Fruit fly (Drosophila melanogaster) S2 (cell line): Measurements from ENCODE around the gene CG14079.

Source experiments
- CG8478 ChIP-seq: fragments of >200 bp; optimal IDR thresholded peaks from 2 replicates; lab custom pipeline; 2018
- CTCF ChIP-seq, 2 experiments: fragments of >200 bp; optimal IDR thresholded peaks; 2 replicates each; lab custom pipeline; 2018

The CG14079 gene

dm6 chr3L:19097665-19098082, at the start of gene CG14079, which contains the start of gene Naxd:
TSS of gene CG14079 (plus strand) at chr3L:19097999.
TSS of gene Naxd (minus strand) at chr3L:19097709.
- no peak for TF ChIP-seq CG8478
- no peak for TF ChIP-seq CTCF (optimal IDR thresholded peaks at IDR 0.05; lab: Kevin White, UChicago)

- TF ChIP-seq CG8478 (no peak), CTCF (optimal IDR thresholded peaks at IDR 0.05; lab: Kevin White, UChicago) (no peak)
Observed at dm6 chr3L:19048257-19048656, 49.5 kb upstream of the CG14079 start.

dm6 chr3L:19048761-19049160, 49.0 kb upstream of the CG14079 start:
- TF ChIP-seq CG8478 (no peak), CTCF (optimal IDR thresholded peaks at IDR 0.05; lab: Kevin White, UChicago) (no peak)

- TF ChIP-seq CTCF (optimal IDR thresholded peaks at IDR 0.05; lab: Kevin White, UChicago) = no peak
- TF ChIP-seq CG8478 = no peak
Observed at dm6 chr3L:19049669-19050510, 47.9 kb upstream of the CG14079 start.

dm6 chr3L:19051926-19052325, 45.9 kb upstream of the CG14079 start, which contains the start of gene Acp76A:
TSS of gene Acp76A (minus strand) at chr3L:19052026.
- TF ChIP-seq CG8478 (no peak), CTCF (optimal IDR thresholded peaks at IDR 0.05; lab: Kevin White, UChicago) (no peak)

dm6 chr3L:19053339-19053818, 44.4 kb upstream of the CG14079 start, which contains the start of gene CG43407:
TSS of gene CG43407 (minus strand) at chr3L:19053389.
- no peak for TF ChIP-seq CTCF (optimal IDR thresholded peaks at IDR 0.05; lab: Kevin White, UChicago)
- TF ChIP-seq CG8478 = no peak

- no peak for TF ChIP-seq CG8478
- TF ChIP-seq CTCF (optimal IDR thresholded peaks at IDR 0.05; lab: Kevin White, UChicago) = peak; percentile 33 to 37
Observed at dm6 chr3L:19054266-19054665, 43.5 kb upstream of the CG14079 start.

dm6 chr3L:19055064-19055463, 42.7 kb upstream of the CG14079 start:
- TF ChIP-seq CG8478 = no peak
- TF ChIP-seq CTCF (optimal IDR thresholded peaks at IDR 0.05; lab: Kevin White, UChicago) = no peak

dm6 chr3L:19056857-19057324, 40.9 kb upstream of the CG14079 start:
- TF ChIP-seq CTCF (optimal IDR thresholded peaks at IDR 0.05; lab: Kevin White, UChicago) (no peak), CG8478 (no peak)

dm6 chr3L:19058824-19059223, 39.0 kb upstream of the CG14079 start:
- TF ChIP-seq CTCF (optimal IDR thresholded peaks at IDR 0.05; lab: Kevin White, UChicago) (no peak), CG8478 (no peak)

dm6 chr3L:19062472-19063409, 35.1 kb upstream of the CG14079 start, which contains the start of the genes Ugt316A1 and Sfxn2:
TSS of gene Ugt316A1 (minus strand) at chr3L:19062816.
TSS of gene Sfxn2 (plus strand) at chr3L:19063165.
- peak; percentile 56 to 60 for TF ChIP-seq CTCF (optimal IDR thresholded peaks at IDR 0.05; lab: Kevin White, UChicago)
- no peak for TF ChIP-seq CG8478

dm6 chr3L:19063410-19063752, 34.4 kb upstream of the CG14079 start:
- no peak for TF ChIP-seq CTCF (optimal IDR thresholded peaks at IDR 0.05; lab: Kevin White, UChicago)
- no peak for TF ChIP-seq CG8478

- TF ChIP-seq CG8478 (no peak), CTCF (optimal IDR thresholded peaks at IDR 0.05; lab: Kevin White, UChicago) (no peak)
Observed at dm6 chr3L:19071173-19071844, 26.5 kb upstream of the CG14079 start.

dm6 chr3L:19072177-19072603, 25.6 kb upstream of the CG14079 start:
- TF ChIP-seq CG8478 (no peak), CTCF (optimal IDR thresholded peaks at IDR 0.05; lab: Kevin White, UChicago) (no peak)
